Fruit fly (Drosophila melanogaster) whole organism, wandering third instar larva: ENCODE measurements around the gene Tom20.

Source experiments
- ey ChIP-seq: fragments of 200-800 bp; sonication (Bioruptor generic); optimal IDR thresholded peaks from 2 replicates; lab custom pipeline; 2016; ENCODE audit warnings: missing biosample characterization, missing genetic modification characterization
- psq ChIP-seq: fragments of 200-800 bp; sonication (Bioruptor generic); optimal IDR thresholded peaks from 3 replicates; lab custom pipeline; 2017; ENCODE audit warnings: missing biosample characterization, mild to moderate bottlenecking, missing genetic modification characterization, moderate library complexity

DNA sequence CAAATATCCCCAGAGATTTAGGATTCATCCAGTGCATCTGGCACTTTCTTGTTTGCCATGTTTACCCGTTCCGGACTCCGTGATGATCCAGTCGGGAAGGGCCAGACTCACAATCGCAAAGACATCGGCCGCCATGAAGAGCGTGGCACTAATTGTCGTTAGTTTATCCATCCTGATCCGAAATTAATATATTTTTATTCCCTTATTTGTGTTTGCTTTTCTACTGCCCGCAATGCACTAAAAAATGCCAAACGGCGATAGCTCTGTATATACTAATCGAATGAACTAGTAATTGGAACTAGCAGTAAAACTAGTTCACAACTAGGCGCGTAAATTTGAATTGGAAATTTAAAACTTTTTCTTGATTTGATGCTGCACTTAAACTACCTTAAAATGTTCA is 20.9 kb upstream of the Tom20 start, which contains the start of gene CG14182:
- TF ChIP-seq psq (GFP tag; lab: Kevin White, UChicago): no peak
- TF ChIP-seq ey: no peak
